Worm (Caenorhabditis elegans) whole organism, L4/young adult: ENCODE results near the gene F56D5.2.

ENCODE experiments used
- W03F9.2 ChIP-seq: fragments of 150-350 bp; optimal IDR thresholded peaks from 2 replicates; lab custom pipeline; 2014; ENCODE audit warnings: missing biosample characterization, missing genetic modification characterization
- dao-5 ChIP-seq: sonication (generic microtip); optimal IDR thresholded peaks from 2 replicates; lab custom pipeline; 2016; ENCODE audit warnings: missing genotype, missing genetic modification characterization, moderate library complexity, missing compliant biosample characterization
- him-1 ChIP-seq: sonication (generic microtip); optimal IDR thresholded peaks from 2 replicates; lab custom pipeline; 2016; ENCODE audit warnings: missing genotype, missing genetic modification reagents, missing genetic modification characterization, missing compliant biosample characterization

DNA sequence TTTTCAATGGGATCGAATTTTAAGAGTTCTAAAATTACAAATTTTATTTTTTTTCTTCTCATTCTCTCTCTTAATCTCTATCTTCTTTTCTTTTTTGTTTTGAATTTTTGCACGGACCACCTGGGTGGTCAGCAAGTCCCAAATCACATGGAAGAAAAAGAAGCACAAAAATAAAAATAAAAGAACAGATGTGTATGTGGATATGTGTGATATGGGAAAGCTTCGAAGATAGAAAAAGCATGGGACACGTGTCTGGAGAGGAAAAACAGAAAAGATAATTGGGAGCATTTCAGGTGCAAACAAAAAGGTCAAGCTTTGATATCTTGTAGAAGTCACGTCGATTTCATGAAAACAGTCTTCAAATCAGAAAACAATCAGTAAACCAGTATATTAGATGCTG lies 48.8 kb upstream of the F56D5.2 start, which contains the start of gene hsp-12.6:
- TF ChIP-seq him-1 (tag; lab: Kevin White, UChicago) (no peak), W03F9.2 (no peak), dao-5 (tag; lab: Kevin White, UChicago) (no peak)
